Worm (Caenorhabditis elegans) whole organism, L3 larva: ENCODE measurements around the gene txdc-17.
A peak's percentile ranks its signal among the peaks of the same experiment; 100 is the strongest.

Experiments
- R02D3.7 ChIP-seq: fragments of 150-350 bp; optimal IDR thresholded peaks from 2 replicates; lab custom pipeline; 2014; ENCODE audit warnings: missing biosample characterization, missing genetic modification characterization
- ZK546.5 ChIP-seq: sonication (generic microtip); optimal IDR thresholded peaks from 2 replicates; lab custom pipeline; 2017; ENCODE audit warnings: missing biosample characterization, missing genetic modification characterization
- aly-2 ChIP-seq: fragments of 150-350 bp; optimal IDR thresholded peaks from 2 replicates; lab custom pipeline; 2014; ENCODE audit warnings: missing biosample characterization, missing genetic modification characterization
- ama-1 ChIP-seq: fragments of 150-350 bp; optimal IDR thresholded peaks from 2 replicates; lab custom pipeline; 2018
- ceh-28 ChIP-seq: fragments of 150-350 bp; optimal IDR thresholded peaks from 2 replicates; lab custom pipeline; 2014; ENCODE audit warnings: missing biosample characterization, missing genetic modification reagents, missing genetic modification characterization
- ceh-9 ChIP-seq: sonication (generic microtip); optimal IDR thresholded peaks from 2 replicates; lab custom pipeline; 2018; ENCODE audit warnings: missing biosample characterization, missing genetic modification characterization
- egl-27 ChIP-seq: sonication (generic microtip); optimal IDR thresholded peaks from 4 replicates; lab custom pipeline; 2017; ENCODE audit warnings: missing biosample characterization, missing genetic modification reagents, missing genetic modification characterization
- egl-5 ChIP-seq: fragments of 150-350 bp; optimal IDR thresholded peaks from 2 replicates; lab custom pipeline; 2017; ENCODE audit warnings: missing biosample characterization, missing genetic modification reagents, missing genetic modification characterization, inconsistent platforms
- elt-1 ChIP-seq: fragments of 150-350 bp; optimal IDR thresholded peaks from 2 replicates; lab custom pipeline; 2014; ENCODE audit warnings: missing biosample characterization, missing genetic modification characterization
- eor-1 ChIP-seq, 2 experiments: fragments of 150-350 bp; optimal IDR thresholded peaks; 2 replicates each; lab custom pipeline; 2014 to 2018; ENCODE audit warnings: missing biosample characterization in 2 of 2, missing genetic modification characterization in 2 of 2
- fkh-10 ChIP-seq: sonication (generic microtip); optimal IDR thresholded peaks from 2 replicates; lab custom pipeline; 2017; ENCODE audit warnings: missing biosample characterization, missing genetic modification reagents, missing genetic modification characterization
- fkh-2 ChIP-seq: fragments of 150-350 bp; optimal IDR thresholded peaks from 2 replicates; lab custom pipeline; 2014; ENCODE audit warnings: missing biosample characterization, missing genetic modification reagents, missing genetic modification characterization
- fos-1 ChIP-seq: fragments of 150-350 bp; optimal IDR thresholded peaks from 2 replicates; lab custom pipeline; 2014; ENCODE audit warnings: missing biosample characterization, missing genetic modification characterization
- hmg-11 ChIP-seq: sonication (generic microtip); optimal IDR thresholded peaks from 2 replicates; lab custom pipeline; 2016; ENCODE audit warnings: missing genetic modification characterization, missing compliant biosample characterization
- jun-1 ChIP-seq: fragments of 150-350 bp; optimal IDR thresholded peaks from 2 replicates; lab custom pipeline; 2014; ENCODE audit warnings: missing biosample characterization, missing genetic modification reagents, missing genetic modification characterization
- lin-15B ChIP-seq: fragments of 150-350 bp; optimal IDR thresholded peaks from 2 replicates; lab custom pipeline; 2014; ENCODE audit warnings: missing biosample characterization, missing genetic modification characterization
- lin-39 ChIP-seq: fragments of 150-350 bp; optimal IDR thresholded peaks from 2 replicates; lab custom pipeline; 2018; ENCODE audit warnings: missing biosample characterization, missing genetic modification reagents, missing genetic modification characterization
- lsy-12 ChIP-seq: sonication (generic microtip); optimal IDR thresholded peaks from 2 replicates; lab custom pipeline; 2016; ENCODE audit warnings: mild to moderate bottlenecking, missing genetic modification characterization, missing compliant biosample characterization
- mml-1 ChIP-seq: fragments of 150-350 bp; sonication (generic microtip); optimal IDR thresholded peaks from 3 replicates; lab custom pipeline; 2014; ENCODE audit warnings: missing biosample characterization, missing genetic modification characterization
- nfya-1 ChIP-seq: sonication (generic microtip); optimal IDR thresholded peaks from 2 replicates; lab custom pipeline; 2017; ENCODE audit warnings: missing genetic modification characterization, mild to moderate bottlenecking, missing compliant biosample characterization, antibody characterized with exemption, moderate library complexity; ENCODE audit not compliant: insufficient read depth
- nhr-11 ChIP-seq: fragments of 150-350 bp; optimal IDR thresholded peaks from 2 replicates; lab custom pipeline; 2014; ENCODE audit warnings: missing biosample characterization, missing genetic modification characterization
- nhr-12 ChIP-seq: fragments of 150-350 bp; optimal IDR thresholded peaks from 2 replicates; lab custom pipeline; 2014; ENCODE audit warnings: missing biosample characterization, missing genetic modification characterization
- nhr-23 ChIP-seq: fragments of 150-350 bp; optimal IDR thresholded peaks from 2 replicates; lab custom pipeline; 2014; ENCODE audit warnings: missing biosample characterization, missing genetic modification reagents, missing genetic modification characterization
- nhr-25 ChIP-seq: sonication (generic microtip); optimal IDR thresholded peaks from 2 replicates; lab custom pipeline; 2017; ENCODE audit warnings: missing biosample characterization, missing genetic modification characterization
- nhr-43 ChIP-seq: sonication (generic microtip); optimal IDR thresholded peaks from 2 replicates; lab custom pipeline; 2016; ENCODE audit warnings: mild to moderate bottlenecking, missing genetic modification characterization, missing compliant biosample characterization; ENCODE audit not compliant: poor library complexity, severe bottlenecking
- nhr-76 ChIP-seq: fragments of 150-350 bp; sonication (generic microtip); optimal IDR thresholded peaks from 5 replicates; lab custom pipeline; 2014; ENCODE audit warnings: missing biosample characterization, missing genetic modification characterization
- nhr-77 ChIP-seq: fragments of 150-350 bp; optimal IDR thresholded peaks from 2 replicates; lab custom pipeline; 2014; ENCODE audit warnings: missing biosample characterization, missing genetic modification characterization
- pha-4 ChIP-seq: fragments of 150-350 bp; optimal IDR thresholded peaks from 2 replicates; lab custom pipeline; 2014; ENCODE audit warnings: missing biosample characterization, missing genetic modification reagents, missing genetic modification characterization
- pqm-1 ChIP-seq: fragments of 150-350 bp; optimal IDR thresholded peaks from 2 replicates; lab custom pipeline; 2017; ENCODE audit warnings: missing biosample characterization, missing genetic modification characterization, inconsistent platforms
- sea-2 ChIP-seq: fragments of 150-350 bp; sonication (generic microtip); optimal IDR thresholded peaks from 4 replicates; lab custom pipeline; 2014; ENCODE audit warnings: missing biosample characterization, missing genetic modification reagents, missing genetic modification characterization
- skn-1 ChIP-seq: fragments of 150-350 bp; optimal IDR thresholded peaks from 2 replicates; lab custom pipeline; 2014; ENCODE audit warnings: missing biosample characterization, missing genetic modification characterization
- snpc-4 ChIP-seq: fragments of 150-350 bp; optimal IDR thresholded peaks from 2 replicates; lab custom pipeline; 2014; ENCODE audit warnings: missing biosample characterization, missing genetic modification characterization
- tbx-2 ChIP-seq: sonication (generic microtip); optimal IDR thresholded peaks from 2 replicates; lab custom pipeline; 2016; ENCODE audit warnings: mild to moderate bottlenecking, missing genetic modification characterization, missing compliant biosample characterization
- unc-39 ChIP-seq: sonication (generic microtip); optimal IDR thresholded peaks from 4 replicates; lab custom pipeline; 2017; ENCODE audit warnings: missing biosample characterization, missing genetic modification characterization
- zag-1 ChIP-seq: fragments of 150-350 bp; optimal IDR thresholded peaks from 2 replicates; lab custom pipeline; 2014; ENCODE audit warnings: missing biosample characterization, missing genetic modification characterization
- ztf-11 ChIP-seq: fragments of 150-350 bp; optimal IDR thresholded peaks from 2 replicates; lab custom pipeline; 2014; ENCODE audit warnings: missing biosample characterization, missing genetic modification characterization
- ztf-4 ChIP-seq: fragments of 150-350 bp; optimal IDR thresholded peaks from 2 replicates; lab custom pipeline; 2014; ENCODE audit warnings: missing biosample characterization, missing genetic modification characterization

The txdc-17 gene

ce11 chrIII:2818980-2819379, 15.5 kb upstream of the txdc-17 start, which contains the start of gene pipp-4P:
pipp-4P (plus strand) TSS chrIII:2819280.
- TF ChIP-seq mml-1 = no peak
- TF ChIP-seq nhr-23 (tag; lab: Kevin White, UChicago) = no peak
- TF ChIP-seq nfya-1 (tag; lab: Kevin White, UChicago) = no peak
- TF ChIP-seq nhr-43 (tag; lab: Kevin White, UChicago) = no peak
- no peak for TF ChIP-seq ceh-28 (tag; lab: Kevin White, UChicago)
- no peak for TF ChIP-seq tbx-2 (tag; lab: Kevin White, UChicago)
- TF ChIP-seq zag-1 = no peak
- TF ChIP-seq nhr-12 = no peak
- TF ChIP-seq snpc-4 (tag; lab: Kevin White, UChicago) = no peak
- TF ChIP-seq pha-4 = no peak
- TF ChIP-seq aly-2 = no peak
- no peak for TF ChIP-seq sea-2
- TF ChIP-seq fkh-2 = no peak
- TF ChIP-seq ceh-9 (tag; lab: Kevin White, UChicago) = no peak
- no peak for TF ChIP-seq lin-15B (tag; lab: Kevin White, UChicago)
- TF ChIP-seq egl-5 (tag; lab: Kevin White, UChicago) = no peak
- TF ChIP-seq fkh-10 (GFP tag; lab: Kevin White, UChicago) = no peak
- TF ChIP-seq unc-39 (tag; lab: Kevin White, UChicago) = no peak
- no peak for TF ChIP-seq nhr-77 (tag; lab: Kevin White, UChicago)

DNA sequence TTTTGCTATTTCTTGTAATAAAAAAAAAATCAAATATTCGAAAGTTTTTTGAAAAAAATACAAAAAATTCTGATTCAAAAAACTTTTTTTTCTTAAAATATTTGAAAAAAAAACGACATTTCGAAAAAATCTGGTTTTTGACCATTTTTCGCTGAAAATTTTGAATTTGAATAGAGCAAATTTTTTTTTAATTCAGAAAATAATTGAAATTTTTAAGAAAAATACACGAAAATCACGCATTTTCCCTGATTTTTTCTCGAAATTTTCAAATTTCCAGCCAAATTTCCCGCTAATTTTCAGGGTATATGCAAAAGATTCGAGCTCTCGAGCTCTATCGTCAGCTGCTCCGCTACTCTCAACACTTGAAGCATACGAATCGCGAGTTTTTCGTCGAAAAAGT, 7.7 kb upstream of the txdc-17 start, which contains the start of gene Y71H2AM.1:
Y71H2AM.1 (plus strand) TSS at position 301 of the 400 bp plus-strand sequence.
- TF ChIP-seq tbx-2 (tag; lab: Kevin White, UChicago) (no peak), eor-1 (tag; optimal IDR thresholded peaks at IDR 0.05; lab: Kevin White, UChicago) (no peak), jun-1 (tag; lab: Kevin White, UChicago) (no peak), nhr-77 (tag; lab: Kevin White, UChicago) (no peak), lsy-12 (tag; lab: Kevin White, UChicago) (no peak), unc-39 (tag; lab: Kevin White, UChicago) (no peak), pha-4 (no peak), snpc-4 (tag; lab: Kevin White, UChicago) (no peak), egl-27 (tag; lab: Kevin White, UChicago) (no peak)

DNA sequence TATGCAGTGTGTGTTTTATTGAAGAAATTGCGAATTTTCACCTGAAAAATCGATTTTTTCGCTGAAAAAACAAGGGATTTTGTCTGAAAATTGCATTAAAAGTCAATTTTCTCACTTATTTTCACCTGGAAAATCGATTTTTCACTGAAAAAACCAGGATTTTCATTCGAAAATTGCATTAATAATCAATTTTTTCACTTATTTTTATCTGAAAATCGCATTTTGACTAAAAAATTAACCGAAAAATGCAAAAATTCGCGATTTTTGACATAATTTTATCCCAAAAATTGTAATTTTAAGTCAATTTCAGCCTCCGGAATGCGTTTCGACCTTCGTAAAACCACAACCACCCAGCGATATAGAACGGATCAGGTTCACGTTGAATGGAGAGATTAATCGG, 2.0 kb upstream of the txdc-17 start, which contains the start of gene Y71H2AM.29:
Y71H2AM.29 (plus strand) TSS at position 301 of the 400 bp plus-strand sequence.
- no peak for TF ChIP-seq fkh-2
- no peak for TF ChIP-seq ceh-9 (tag; lab: Kevin White, UChicago)
- TF ChIP-seq ama-1 = no peak
- no peak for TF ChIP-seq fos-1 (tag; lab: Kevin White, UChicago)
- no peak for TF ChIP-seq nhr-76
- no peak for TF ChIP-seq ceh-28 (tag; lab: Kevin White, UChicago)
- TF ChIP-seq elt-1 (tag; lab: Kevin White, UChicago) = no peak
- no peak for TF ChIP-seq skn-1 (tag; lab: Kevin White, UChicago)
- no peak for TF ChIP-seq ztf-4 (tag; lab: Kevin White, UChicago)
- TF ChIP-seq nhr-12 = no peak
- no peak for TF ChIP-seq ztf-11 (tag; lab: Kevin White, UChicago)
- no peak for TF ChIP-seq nhr-25
- TF ChIP-seq sea-2 = no peak
- TF ChIP-seq R02D3.7 (tag; lab: Kevin White, UChicago) = no peak
- no peak for TF ChIP-seq eor-1 (tag; optimal IDR thresholded peaks at IDR 0.05; lab: Kevin White, UChicago)
- TF ChIP-seq, all 47 proteins: peak for 0

DNA sequence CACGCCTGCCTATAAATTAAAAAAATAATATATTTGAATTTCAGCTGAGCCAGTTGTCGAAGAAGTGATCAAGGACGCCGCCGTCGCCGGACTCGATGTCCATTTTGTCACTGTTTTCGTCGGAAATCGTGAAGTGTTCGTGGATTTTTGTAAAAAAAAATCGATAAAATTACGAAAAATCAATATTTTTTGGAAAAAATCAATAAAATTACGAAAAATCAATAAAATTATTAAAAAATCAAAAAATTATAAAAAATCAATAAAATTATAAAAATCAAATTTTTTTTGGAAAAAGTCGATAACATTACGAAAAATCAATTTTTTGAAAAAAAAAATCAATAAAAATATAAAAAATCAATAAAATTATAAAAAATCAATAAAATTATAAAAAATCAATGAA, 535 bp downstream of the txdc-17 start:
- no peak for TF ChIP-seq sea-2
- TF ChIP-seq ceh-28 (tag; lab: Kevin White, UChicago) = peak; percentile 89
- no peak for TF ChIP-seq ZK546.5 (tag; lab: Kevin White, UChicago)
- TF ChIP-seq fos-1 (tag; lab: Kevin White, UChicago) = no peak

ce11 chrIII:2836339-2836738, 1.9 kb downstream of the txdc-17 start, which contains the start of gene josd-1:
josd-1 (plus strand) TSS chrIII:2836639.
- TF ChIP-seq nhr-76 = no peak
- no peak for TF ChIP-seq lin-39
- TF ChIP-seq mml-1 = no peak
- TF ChIP-seq ZK546.5 (tag; lab: Kevin White, UChicago) = no peak
- no peak for TF ChIP-seq zag-1
- TF ChIP-seq fkh-2 = no peak
- TF ChIP-seq fkh-10 (GFP tag; lab: Kevin White, UChicago) = no peak
- no peak for TF ChIP-seq ztf-4 (tag; lab: Kevin White, UChicago)
- TF ChIP-seq nfya-1 (tag; lab: Kevin White, UChicago) = no peak
- TF ChIP-seq eor-1 (tag; optimal IDR thresholded peaks at IDR 0.05; lab: Kevin White, UChicago) = no peak
- TF ChIP-seq nhr-11 = no peak
- no peak for TF ChIP-seq hmg-11 (tag; lab: Kevin White, UChicago)
- TF ChIP-seq pqm-1 (tag; lab: Kevin White, UChicago) = no peak
- TF ChIP-seq ceh-28 (tag; lab: Kevin White, UChicago) = no peak
- no peak for TF ChIP-seq nhr-12
- no peak for TF ChIP-seq ztf-11 (tag; lab: Kevin White, UChicago)
